Fruit fly (Drosophila melanogaster): ENCODE results near the gene CG18641.
A peak's percentile ranks its signal among the peaks of the same experiment; 100 is the strongest.

dm6 chr2L:2362808-2363394, 52.2 kb downstream of the CG18641 start:
- TF ChIP-seq pdm3 (GFP tag; optimal IDR thresholded peaks at IDR 0.05) (no peak), Sox15 (GFP tag; optimal IDR thresholded peaks at IDR 0.05) (no peak), achi (GFP tag; optimal IDR thresholded peaks at IDR 0.05) (no peak), fd85E (GFP tag; optimal IDR thresholded peaks at IDR 0.05) (no peak), Eip93F (GFP tag; optimal IDR thresholded peaks at IDR 0.05) (no peak), CG8632 (GFP tag; optimal IDR thresholded peaks at IDR 0.05) (no peak), OdsH (GFP tag; optimal IDR thresholded peaks at IDR 0.05) (no peak), Blimp-1 (GFP tag; optimal IDR thresholded peaks at IDR 0.05) (peak; percentile 89), CG10669 (GFP tag; optimal IDR thresholded peaks at IDR 0.05) (no peak), esn (GFP tag; optimal IDR thresholded peaks at IDR 0.05) (no peak)
